Worm (Caenorhabditis elegans): Measurements from ENCODE around the gene cyp-31A3.
"Not testable (repeated sequence)": the region's sequence is repeated elsewhere in the genome, so short reads cannot be mapped to it uniquely, and the experiment has no call there.

Gene cyp-31A3

DNA sequence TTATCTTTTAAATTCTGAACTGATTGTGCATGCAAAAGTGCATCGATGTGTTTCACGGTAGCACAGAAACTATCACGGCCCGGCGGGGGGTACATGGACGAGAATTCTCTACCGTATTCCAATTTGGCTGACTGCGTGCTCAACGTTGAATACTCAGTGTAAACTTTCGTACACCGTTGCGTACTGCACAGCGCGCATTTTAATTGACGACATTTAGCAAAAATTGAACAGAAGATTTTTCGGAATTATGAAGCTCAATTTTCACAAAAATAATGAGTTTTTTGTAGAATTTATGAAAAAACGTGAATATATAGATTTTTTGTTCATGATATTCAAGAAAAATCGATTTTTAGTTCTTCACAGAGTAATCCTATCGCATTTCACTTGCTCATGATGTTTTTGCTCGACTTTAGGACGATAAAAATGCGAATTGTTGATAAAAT, 35.4 kb upstream of the cyp-31A3 start (continued):
- peak; percentile 91 for TF ChIP-seq D2030.7 (GFP tag; IDR thresholded peaks at IDR 0.05)
- peak; percentile 70 for TF ChIP-seq lsl-1 (GFP tag; optimal IDR thresholded peaks at IDR 0.05)
- peak; percentile 100 for TF ChIP-seq K11D2.4 (GFP tag; IDR thresholded peaks at IDR 0.05)
- peak; percentile 99 for TF ChIP-seq cebp-2 (GFP tag; IDR thresholded peaks at IDR 0.05)
- TF ChIP-seq egrh-3 (GFP tag; IDR thresholded peaks at IDR 0.05): peak; percentile 87
- peak; percentile 88 for TF ChIP-seq F22D6.2 (tag; optimal IDR thresholded peaks at IDR 0.05)
- 0 out of 2 replicates have a peak, but pooled peaks have one; percentile 87 for TF ChIP-seq ceh-58 (GFP tag; IDR thresholded peaks at IDR 0.05)
- peak; percentile 72 for TF ChIP-seq repo-1 (tag; optimal IDR thresholded peaks at IDR 0.05)
- peak; percentile 62 for TF ChIP-seq ztf-3 (GFP tag; optimal IDR thresholded peaks at IDR 0.05)
- peak; percentile 12 for TF ChIP-seq mel-28 (tag; optimal IDR thresholded peaks at IDR 0.05; ENCODE audit: borderline replicate concordance)
- TF ChIP-seq ceh-27 (GFP tag; optimal IDR thresholded peaks at IDR 0.05): peak; percentile 42
- TF ChIP-seq snpc-4 (GFP tag; optimal IDR thresholded peaks at IDR 0.05): not testable (repeated sequence)
- TF ChIP-seq snpc-4 (tag; optimal IDR thresholded peaks at IDR 0.05): peak in 2 of 4 experiments; percentile 74 to 78
- TF ChIP-seq ztf-26 (tag; optimal IDR thresholded peaks at IDR 0.05): peak; percentile 94
- peak; percentile 99 for TF ChIP-seq sea-2 (GFP tag; IDR thresholded peaks at IDR 0.05)
- peak; percentile 94 for TF ChIP-seq somi-1 (GFP tag; optimal IDR thresholded peaks at IDR 0.05)
- peak; percentile 98 for TF ChIP-seq egl-44 (GFP tag; IDR thresholded peaks at IDR 0.05)
- TF ChIP-seq F39B2.1 (GFP tag; IDR thresholded peaks at IDR 0.05): peak; percentile 96
- peak; percentile 75 for TF ChIP-seq K12H6.12 (tag; optimal IDR thresholded peaks at IDR 0.05)
- peak; percentile 73 for TF ChIP-seq gei-17 (GFP tag; optimal IDR thresholded peaks at IDR 0.05)
- peak; percentile 95 for TF ChIP-seq hsf-1 (GFP tag; IDR thresholded peaks at IDR 0.05)
- TF ChIP-seq cebp-1 (GFP tag; IDR thresholded peaks at IDR 0.05): peak; percentile 97
- peak; percentile 91 for TF ChIP-seq cebp-1 (tag; optimal IDR thresholded peaks at IDR 0.05)
- TF ChIP-seq attf-6 (GFP tag; IDR thresholded peaks at IDR 0.05): peak; percentile 83
- TF ChIP-seq lag-1 (GFP tag; IDR thresholded peaks at IDR 0.05): peak; percentile 100
- peak; percentile 38 for TF ChIP-seq tbp1 (GFP tag; optimal IDR thresholded peaks at IDR 0.05)
- TF ChIP-seq rec-8 (tag; optimal IDR thresholded peaks at IDR 0.05): peak in 1 of 2 experiments; percentile 27
- TF ChIP-seq hmg-1.2 (GFP tag; IDR thresholded peaks at IDR 0.05): peak; percentile 100
- peak; percentile 99 for TF ChIP-seq C17E4.6 (GFP tag; IDR thresholded peaks at IDR 0.05)
- TF ChIP-seq T07F8.4 (tag; optimal IDR thresholded peaks at IDR 0.05): peak; percentile 39
- TF ChIP-seq Y53F4B.3 (GFP tag; IDR thresholded peaks at IDR 0.05): peak; percentile 83
- peak; percentile 89 for TF ChIP-seq madf-8 (GFP tag; conservative IDR thresholded peaks at IDR 0.05)
- peak; percentile 100 for TF ChIP-seq bed-1 (GFP tag; IDR thresholded peaks at IDR 0.05)
- TF ChIP-seq ZK185.1 (tag; optimal IDR thresholded peaks at IDR 0.05; ENCODE audit: poor library complexity, severe bottlenecking): peak; percentile 49
- peak; percentile 99 for TF ChIP-seq ekl-4 (GFP tag; IDR thresholded peaks at IDR 0.05)
- peak; percentile 89 for TF ChIP-seq madf-6 (GFP tag; IDR thresholded peaks at IDR 0.05)
- TF ChIP-seq B0336.3 (GFP tag; IDR thresholded peaks at IDR 0.05): peak; percentile 92
- TF ChIP-seq hmg-20 (GFP tag; IDR thresholded peaks at IDR 0.05): peak; percentile 97
- TF ChIP-seq ztf-18 (tag; optimal IDR thresholded peaks at IDR 0.05): peak; percentile 83
- TF ChIP-seq lin-26 (GFP tag; IDR thresholded peaks at IDR 0.05): peak; percentile 96
- TF ChIP-seq ets-4 (GFP tag; optimal IDR thresholded peaks at IDR 0.05): peak; percentile 23
- peak; percentile 33 for TF ChIP-seq ztf-22 (GFP tag; optimal IDR thresholded peaks at IDR 0.05)
- peak; percentile 76 for TF ChIP-seq B0035.1 (tag; optimal IDR thresholded peaks at IDR 0.05)
- TF ChIP-seq madf-3 (GFP tag; IDR thresholded peaks at IDR 0.05): peak; percentile 98
- peak; percentile 63; the same call in 1 of the 2 replicates for TF ChIP-seq aptf-3 (GFP tag; IDR thresholded peaks at IDR 0.05)
- TF ChIP-seq ceh-40 (GFP tag; IDR thresholded peaks at IDR 0.05): peak; percentile 93
- peak; percentile 90 for TF ChIP-seq attf-5 (GFP tag; optimal IDR thresholded peaks at IDR 0.05)
- peak; percentile 67 for TF ChIP-seq chd-7 (tag; optimal IDR thresholded peaks at IDR 0.05)
- peak; percentile 100 for TF ChIP-seq let-526 (GFP tag; IDR thresholded peaks at IDR 0.05)

All from whole organism, young adult.